Fruit fly (Drosophila melanogaster) whole organism, embryonic: Measurements from ENCODE around the gene baf.
A peak's percentile ranks its signal among the peaks of the same experiment; 100 is the strongest.

ENCODE experiments used
- Atf-2 ChIP-seq: fragments of 200-800 bp; sonication (Bioruptor generic); optimal IDR thresholded peaks from 2 replicates; lab custom pipeline; 2016; ENCODE audit warnings: missing biosample characterization, missing genetic modification characterization
- Atf3 ChIP-seq: fragments of 200-800 bp; sonication (Bioruptor generic); optimal IDR thresholded peaks from 3 replicates; lab custom pipeline; 2016; ENCODE audit warnings: missing biosample characterization, missing genetic modification characterization
- Awh ChIP-seq: fragments of 200-800 bp; sonication (Bioruptor generic); IDR thresholded peaks from 2 replicates; pipeline ENCODE4, ENCODE4 v1.3.6; 2022; ENCODE audit warnings: missing biosample characterization, missing genetic modification characterization
- Bdp1 ChIP-seq: fragments of 200-800 bp; sonication (Bioruptor generic); optimal IDR thresholded peaks from 3 replicates; lab custom pipeline; 2016; ENCODE audit warnings: missing biosample characterization, missing genetic modification characterization
- CG10565 ChIP-seq: fragments of 200-800 bp; sonication (Bioruptor generic); optimal IDR thresholded peaks from 3 replicates; lab custom pipeline; 2016; ENCODE audit warnings: missing biosample characterization, mild to moderate bottlenecking, missing genetic modification characterization
- CG12219 ChIP-seq: fragments of 200-800 bp; sonication (Bioruptor generic); optimal IDR thresholded peaks from 3 replicates; lab custom pipeline; 2018; ENCODE audit warnings: missing biosample characterization, mild to moderate bottlenecking, missing genetic modification characterization
- CG13424 ChIP-seq: fragments of 200-800 bp; sonication (Bioruptor generic); optimal IDR thresholded peaks from 2 replicates; lab custom pipeline; 2019; ENCODE audit warnings: missing biosample characterization, mild to moderate bottlenecking, missing genetic modification characterization, moderate library complexity
- CG13624 ChIP-seq: fragments of 200-800 bp; sonication (Bioruptor generic); optimal IDR thresholded peaks from 2 replicates; lab custom pipeline; 2016; ENCODE audit warnings: missing biosample characterization, missing genetic modification characterization
- CG15073 ChIP-seq: fragments of 200-800 bp; sonication (Bioruptor generic); optimal IDR thresholded peaks from 2 replicates; lab custom pipeline; 2016; ENCODE audit warnings: missing biosample characterization, missing genetic modification characterization
- CG2712 ChIP-seq: fragments of 200-800 bp; optimal IDR thresholded peaks from 3 replicates; lab custom pipeline; 2019; ENCODE audit warnings: missing biosample characterization, mild to moderate bottlenecking, missing genetic modification characterization, moderate library complexity
- CG2875 ChIP-seq: fragments of 200-800 bp; sonication (Bioruptor generic); optimal IDR thresholded peaks from 2 replicates; lab custom pipeline; 2017; ENCODE audit warnings: missing biosample characterization, mild to moderate bottlenecking, missing genetic modification characterization, missing genetic modification reagents
- CG30020 ChIP-seq: fragments of 200-800 bp; optimal IDR thresholded peaks from 2 replicates; lab custom pipeline; 2019; ENCODE audit warnings: missing biosample characterization, mild to moderate bottlenecking, missing genetic modification characterization, moderate library complexity
- CG3065 ChIP-seq: fragments of 200-800 bp; sonication (Bioruptor generic); optimal IDR thresholded peaks from 2 replicates; lab custom pipeline; 2016; ENCODE audit warnings: missing biosample characterization, missing genetic modification characterization
- CG34224 ChIP-seq: fragments of 200-800 bp; sonication (Bioruptor generic); IDR thresholded peaks from 3 replicates; pipeline ENCODE4 v1.3.6; 2022; ENCODE audit warnings: missing biosample characterization, missing genetic modification characterization; ENCODE audit not compliant: partially characterized antibody
- CG34376 ChIP-seq: fragments of 200-800 bp; sonication (Bioruptor generic); optimal IDR thresholded peaks from 2 replicates; lab custom pipeline; 2018; ENCODE audit warnings: missing biosample characterization, mild to moderate bottlenecking, missing genetic modification characterization
- CG3847 ChIP-seq: fragments of 200-800 bp; sonication (Bioruptor generic); IDR thresholded peaks from 2 replicates; pipeline ENCODE4 v1.3.6; 2022; ENCODE audit warnings: missing biosample characterization, missing genetic modification characterization
- CG4360 ChIP-seq: fragments of 200-800 bp; sonication (Bioruptor generic); IDR thresholded peaks from 2 replicates; pipeline ENCODE4 v1.3.6; 2022; ENCODE audit warnings: missing biosample characterization, missing genetic modification characterization
- CG4424 ChIP-seq: fragments of 200-800 bp; sonication (Bioruptor generic); optimal IDR thresholded peaks from 3 replicates; lab custom pipeline; 2016; ENCODE audit warnings: missing biosample characterization, missing genetic modification characterization
- CG4730 ChIP-seq: fragments of 200-800 bp; sonication (Bioruptor generic); IDR thresholded peaks from 2 replicates; pipeline ENCODE4 v1.3.6; 2022; ENCODE audit warnings: missing biosample characterization, missing genetic modification characterization
- CG5180 ChIP-seq: fragments of 200-800 bp; sonication (Bioruptor generic); optimal IDR thresholded peaks from 3 replicates; lab custom pipeline; 2017; ENCODE audit warnings: missing biosample characterization, missing genetic modification characterization, mild to moderate bottlenecking, moderate library complexity, missing genetic modification reagents
- CG7372 ChIP-seq: fragments of 200-800 bp; sonication (Bioruptor generic); IDR thresholded peaks from 2 replicates; pipeline ENCODE4 v1.3.6; 2022; ENCODE audit warnings: missing biosample characterization, missing genetic modification characterization
- CG7928 ChIP-seq: fragments of 200-800 bp; sonication (Bioruptor generic); optimal IDR thresholded peaks from 2 replicates; lab custom pipeline; 2017; ENCODE audit warnings: missing biosample characterization, mild to moderate bottlenecking, missing genetic modification characterization
- CG8924 ChIP-seq: fragments of 200-800 bp; optimal IDR thresholded peaks from 3 replicates; lab custom pipeline; 2019; ENCODE audit warnings: missing biosample characterization, mild to moderate bottlenecking, missing genetic modification characterization, moderate library complexity
- CTCF ChIP-seq: fragments of 200-800 bp; sonication (Bioruptor generic); optimal IDR thresholded peaks from 2 replicates; lab custom pipeline; 2017; ENCODE audit warnings: missing biosample characterization, mild to moderate bottlenecking, missing genetic modification characterization, moderate library complexity
- D19A ChIP-seq: fragments of 200-800 bp; optimal IDR thresholded peaks from 3 replicates; lab custom pipeline; 2019; ENCODE audit warnings: missing biosample characterization, mild to moderate bottlenecking, missing genetic modification characterization, moderate library complexity
- GATAe ChIP-seq: fragments of 200-800 bp; sonication (Bioruptor generic); conservative IDR thresholded peaks from 2 replicates; pipeline ENCODE4 v1.3.6; 2022; ENCODE audit warnings: missing biosample characterization, missing genetic modification characterization
- HmgD ChIP-seq: fragments of 200-800 bp; sonication (Bioruptor generic); optimal IDR thresholded peaks from 3 replicates; lab custom pipeline; 2016; ENCODE audit warnings: missing biosample characterization, missing genetic modification characterization
- Hr3 ChIP-seq: fragments of 200-800 bp; sonication (Bioruptor generic); optimal IDR thresholded peaks from 3 replicates; lab custom pipeline; 2016; ENCODE audit warnings: missing biosample characterization, missing genetic modification characterization
- Hr78 ChIP-seq, 2 experiments: fragments of 200-800 bp in 1 of 2; fragments of >200 bp in 1 of 2; sonication (Bioruptor generic) in 1 of 2; optimal IDR thresholded peaks; 2 replicates each; lab custom pipeline; 2017 to 2019; ENCODE audit warnings: missing biosample characterization in 2 of 2, missing genetic modification characterization in 2 of 2, mild to moderate bottlenecking in 1 of 2, moderate library complexity in 1 of 2
- MTF-1 ChIP-seq: fragments of 200-800 bp; sonication (Bioruptor generic); optimal IDR thresholded peaks from 2 replicates; lab custom pipeline; 2018; ENCODE audit warnings: missing biosample characterization, mild to moderate bottlenecking, missing genetic modification characterization, borderline replicate concordance
- Meics ChIP-seq: fragments of 200-800 bp; sonication (Bioruptor generic); optimal IDR thresholded peaks from 2 replicates; lab custom pipeline; 2017; ENCODE audit warnings: missing biosample characterization, mild to moderate bottlenecking, missing genetic modification characterization
- NC2α ChIP-seq: fragments of 200-800 bp; sonication (Bioruptor generic); optimal IDR thresholded peaks from 2 replicates; lab custom pipeline; 2016; ENCODE audit warnings: missing biosample characterization, missing genetic modification characterization
- Sry-δ ChIP-seq: fragments of 200-800 bp; sonication (Bioruptor generic); optimal IDR thresholded peaks from 2 replicates; lab custom pipeline; 2016; ENCODE audit warnings: missing biosample characterization, missing genetic modification characterization
- YL-1 ChIP-seq: fragments of 200-800 bp; sonication (Bioruptor generic); optimal IDR thresholded peaks from 3 replicates; lab custom pipeline; 2017; ENCODE audit warnings: missing biosample characterization, mild to moderate bottlenecking, missing genetic modification characterization
- ac ChIP-seq: fragments of 200-800 bp; sonication (Bioruptor generic); optimal IDR thresholded peaks from 3 replicates; lab custom pipeline; 2017; ENCODE audit warnings: missing biosample characterization, mild to moderate bottlenecking, missing genetic modification characterization
- dan ChIP-seq: fragments of 200-800 bp; sonication (Bioruptor generic); IDR thresholded peaks from 2 replicates; pipeline ENCODE4 v1.3.6; 2022; ENCODE audit warnings: missing biosample characterization, missing genetic modification characterization
- ftz-f1 ChIP-seq: fragments of 200-800 bp; sonication (Bioruptor generic); optimal IDR thresholded peaks from 2 replicates; lab custom pipeline; 2016; ENCODE audit warnings: missing biosample characterization, missing genetic modification characterization
- fu2 ChIP-seq: fragments of 200-800 bp; sonication (Bioruptor generic); optimal IDR thresholded peaks from 2 replicates; lab custom pipeline; 2016; ENCODE audit warnings: missing biosample characterization, missing genetic modification characterization
- insv ChIP-seq, 2 experiments: fragments of 200-800 bp; sonication (Bioruptor generic); optimal IDR thresholded peaks; 3 replicates each; lab custom pipeline; 2016 to 2018; ENCODE audit warnings: missing biosample characterization in 2 of 2, missing genetic modification characterization in 2 of 2
- jumu ChIP-seq: fragments of 200-800 bp; sonication (Bioruptor generic); optimal IDR thresholded peaks from 3 replicates; lab custom pipeline; 2016; ENCODE audit warnings: missing biosample characterization, missing genetic modification characterization
- lab ChIP-seq: fragments of 200-800 bp; sonication (Bioruptor generic); optimal IDR thresholded peaks from 3 replicates; lab custom pipeline; 2017; ENCODE audit warnings: missing biosample characterization, missing genetic modification characterization, mild to moderate bottlenecking, moderate library complexity, missing genetic modification reagents
- repo ChIP-seq: fragments of 200-800 bp; sonication (Bioruptor generic); optimal IDR thresholded peaks from 2 replicates; lab custom pipeline; 2016; ENCODE audit warnings: missing biosample characterization, missing genetic modification characterization
- run ChIP-seq: fragments of 200-800 bp; sonication (Bioruptor generic); optimal IDR thresholded peaks from 3 replicates; lab custom pipeline; 2018; ENCODE audit warnings: missing biosample characterization, mild to moderate bottlenecking, missing genetic modification characterization
- schlank ChIP-seq: fragments of 200-800 bp; sonication (Bioruptor generic); optimal IDR thresholded peaks from 2 replicates; lab custom pipeline; 2018; ENCODE audit warnings: missing biosample characterization, mild to moderate bottlenecking, missing genetic modification characterization
- shn ChIP-seq: fragments of 200-800 bp; sonication (Bioruptor generic); optimal IDR thresholded peaks from 3 replicates; lab custom pipeline; 2016; ENCODE audit warnings: missing biosample characterization, missing genetic modification characterization
- slbo ChIP-seq: fragments of 200-800 bp; sonication (Bioruptor generic); IDR thresholded peaks from 2 replicates; pipeline ENCODE4 v1.3.6; 2022; ENCODE audit warnings: missing biosample characterization, missing genetic modification characterization
- tna ChIP-seq: fragments of 200-800 bp; sonication (Bioruptor generic); IDR thresholded peaks from 2 replicates; pipeline ENCODE4 v1.3.6; 2022; ENCODE audit warnings: missing biosample characterization, missing genetic modification characterization; ENCODE audit not compliant: partially characterized antibody
- unc-4 ChIP-seq: fragments of 200-800 bp; sonication (Bioruptor generic); IDR thresholded peaks from 2 replicates; pipeline ENCODE4 v1.3.6; 2022; ENCODE audit warnings: missing biosample characterization, missing genetic modification characterization; ENCODE audit not compliant: partially characterized antibody
- wek ChIP-seq: fragments of 200-800 bp; sonication (Bioruptor generic); optimal IDR thresholded peaks from 3 replicates; lab custom pipeline; 2018; ENCODE audit warnings: missing biosample characterization, mild to moderate bottlenecking, missing genetic modification characterization, moderate library complexity

Gene baf

dm6 chr2L:8001694-8002627 lies 27.3 kb upstream of the baf start (continued):
- TF ChIP-seq HmgD = no peak
- peak; percentile 86 for TF ChIP-seq CG7372 (GFP tag; lab: Robert Waterston, UW)
- no peak for TF ChIP-seq unc-4 (GFP tag; lab: Robert Waterston, UW)
- peak in 1 of 2 experiments; percentile 45 for TF ChIP-seq insv (GFP tag; optimal IDR thresholded peaks at IDR 0.05; lab: Kevin White, UChicago)
- peak; percentile 58 for TF ChIP-seq CG30020
- TF ChIP-seq Meics = peak; percentile 92
- peak; percentile 61 for TF ChIP-seq YL-1
- peak; percentile 53; the same call in 1 of the 2 replicates for TF ChIP-seq Awh
- TF ChIP-seq Hr78 (GFP tag; optimal IDR thresholded peaks at IDR 0.05; lab: Kevin White, UChicago) = peak in 1 of 2 experiments; percentile 54
- TF ChIP-seq dan (GFP tag; lab: Robert Waterston, UW) = peak; percentile 63
- TF ChIP-seq Bdp1 (GFP tag; lab: Kevin White, UChicago) = peak; percentile 81
- peak; percentile 72 for TF ChIP-seq CG12219 (GFP tag; lab: Kevin White, UChicago)
- TF ChIP-seq CG3847 (GFP tag; lab: Robert Waterston, UW) = peak; percentile 86
- TF ChIP-seq CG15073 = no peak
- TF ChIP-seq CG34376 = peak; percentile 84
- TF ChIP-seq Hr3 (GFP tag; lab: Kevin White, UChicago) = peak; percentile 83
- TF ChIP-seq CG8924 (tag; lab: Kevin White, UChicago) = peak; percentile 93
- no peak for TF ChIP-seq MTF-1
- TF ChIP-seq schlank = peak; percentile 48
- TF ChIP-seq fu2 (GFP tag; lab: Kevin White, UChicago) = peak; percentile 73
- TF ChIP-seq CG4360 = no peak
- peak; percentile 81 for TF ChIP-seq ac (GFP tag; lab: Kevin White, UChicago)
- peak; percentile 48 for TF ChIP-seq CTCF (GFP tag; lab: Kevin White, UChicago)
- peak; percentile 81 for TF ChIP-seq slbo (GFP tag; lab: Robert Waterston, UW)
- peak; percentile 69 for TF ChIP-seq repo
- TF ChIP-seq Atf-2 (GFP tag; lab: Kevin White, UChicago) = peak; percentile 90
- TF ChIP-seq D19A (tag; lab: Kevin White, UChicago) = peak; percentile 81
- TF ChIP-seq CG5180 (GFP tag; lab: Kevin White, UChicago) = peak; percentile 82
- TF ChIP-seq CG2712 (tag; lab: Kevin White, UChicago) = peak; percentile 92
- peak; percentile 74 for TF ChIP-seq jumu (GFP tag; lab: Kevin White, UChicago)
- TF ChIP-seq ftz-f1 = no peak
- peak; percentile 89 for TF ChIP-seq CG13424 (tag; lab: Kevin White, UChicago)
- TF ChIP-seq NC2α (GFP tag; lab: Kevin White, UChicago) = peak; percentile 54
- TF ChIP-seq shn (GFP tag; lab: Kevin White, UChicago) = peak; percentile 79
- peak; percentile 78 for TF ChIP-seq CG2875
- TF ChIP-seq CG10565 (GFP tag; lab: Kevin White, UChicago) = peak; percentile 39
- peak; percentile 81 for TF ChIP-seq CG4730 (GFP tag; lab: Robert Waterston, UW)
- peak; percentile 91 for TF ChIP-seq lab (GFP tag; lab: Kevin White, UChicago)
- peak; percentile 65 for TF ChIP-seq Atf3
- no peak for TF ChIP-seq tna
- TF ChIP-seq CG13624 (GFP tag; lab: Kevin White, UChicago) = peak; percentile 86
- no peak; the same call in 2 of the 3 replicates for TF ChIP-seq CG34224
- TF ChIP-seq Sry-δ (GFP tag; lab: Kevin White, UChicago) = peak; percentile 44
- peak; percentile 93 for TF ChIP-seq CG4424 (GFP tag; lab: Kevin White, UChicago)
- TF ChIP-seq CG3065 = peak; percentile 56
- TF ChIP-seq wek (GFP tag; lab: Kevin White, UChicago) = peak; percentile 1
- TF ChIP-seq GATAe (GFP tag; lab: Robert Waterston, UW) = peak; percentile 70
- peak; percentile 25 for TF ChIP-seq CG7928 (GFP tag; lab: Kevin White, UChicago)
- TF ChIP-seq run (tag; lab: Kevin White, UChicago) = peak; percentile 80
